Worm (Caenorhabditis elegans) whole organism, L2 larva: Measurements from ENCODE around the gene cyl-1.
"Not testable (repeated sequence)": the region's sequence is repeated elsewhere in the genome, so short reads cannot be mapped to it uniquely, and the experiment has no call there.

Experiments used
- sma-3 ChIP-seq: sonication (generic microtip); optimal IDR thresholded peaks from 2 replicates; lab custom pipeline; 2016; ENCODE audit warnings: missing genetic modification reagents, missing genetic modification characterization, missing compliant biosample characterization
- unc-62 ChIP-seq: fragments of 150-350 bp; optimal IDR thresholded peaks from 2 replicates; lab custom pipeline; 2014; ENCODE audit warnings: missing biosample characterization, missing genetic modification reagents, missing genetic modification characterization
- zag-1 ChIP-seq: fragments of 150-350 bp; optimal IDR thresholded peaks from 2 replicates; lab custom pipeline; 2014; ENCODE audit warnings: missing biosample characterization, missing genetic modification characterization

- not testable (repeated sequence) for TF ChIP-seq zag-1 (tag; lab: Kevin White, UChicago); unc-62 (GFP tag; lab: Kevin White, UChicago); sma-3 (GFP tag; lab: Kevin White, UChicago)
Measured at ce11 chrV:12020026-12020425, 26.5 kb upstream of the cyl-1 start, which contains the start of gene F10C2.3.
